Worm (Caenorhabditis elegans): ENCODE data around the gene srw-130.

DNA sequence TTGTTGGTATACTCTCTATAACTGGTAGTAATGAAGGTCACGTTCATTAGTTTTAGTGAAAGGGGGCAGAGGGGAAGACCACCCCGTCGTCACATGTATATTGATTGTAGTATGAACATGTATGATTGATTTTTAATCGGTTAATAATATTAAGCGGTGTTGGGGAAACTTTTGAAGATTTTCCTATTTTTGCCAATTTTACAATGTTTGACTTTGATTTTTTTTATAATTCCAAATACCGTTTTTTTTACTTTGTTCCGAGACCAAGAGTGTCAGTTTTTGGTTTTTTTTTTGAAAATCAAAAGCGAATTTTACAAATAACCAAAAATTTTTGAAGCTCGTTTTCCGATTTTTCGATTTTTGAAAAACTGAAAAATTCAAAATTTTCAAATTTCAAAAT is 13.4 kb downstream of the srw-130 start, which contains the start of gene nhr-221:
- TF ChIP-seq nhr-25 (tag; optimal IDR thresholded peaks at IDR 0.05) (no peak), ztf-11 (tag; optimal IDR thresholded peaks at IDR 0.05) (no peak), egl-27 (tag; optimal IDR thresholded peaks at IDR 0.05) (no peak), skn-1 (tag; optimal IDR thresholded peaks at IDR 0.05) (no peak)

Data from whole organism, L2 larva.